Worm (Caenorhabditis elegans) whole organism, mixed stage, embryonic: ENCODE data around the gene C27B7.5.

Experiments
- M03D4.4 ChIP-seq: sonication (generic microtip); optimal IDR thresholded peaks from 2 replicates; lab custom pipeline; 2017; ENCODE audit warnings: mild to moderate bottlenecking, missing genetic modification characterization, missing compliant biosample characterization
- blmp-1 ChIP-seq: fragments of 150-350 bp; optimal IDR thresholded peaks from 2 replicates; lab custom pipeline; 2014; ENCODE audit warnings: missing biosample characterization, missing genetic modification characterization
- ceh-39 ChIP-seq: fragments of 150-350 bp; optimal IDR thresholded peaks from 2 replicates; lab custom pipeline; 2014; ENCODE audit warnings: missing biosample characterization, missing genetic modification characterization
- ceh-43 ChIP-seq: fragments of 200-800 bp; sonication (Bioruptor generic); optimal IDR thresholded peaks from 2 replicates; lab custom pipeline; 2018; ENCODE audit warnings: mild to moderate bottlenecking, missing genetic modification characterization, moderate library complexity, missing compliant biosample characterization
- ceh-83 ChIP-seq: fragments of 200-800 bp; sonication (Bioruptor generic); optimal IDR thresholded peaks from 2 replicates; lab custom pipeline; 2018; ENCODE audit warnings: mild to moderate bottlenecking, missing genetic modification characterization, missing compliant biosample characterization
- ces-1 ChIP-seq: fragments of 150-350 bp; optimal IDR thresholded peaks from 2 replicates; lab custom pipeline; 2014; ENCODE audit warnings: missing biosample characterization, missing genetic modification reagents, missing genetic modification characterization
- drap-1 ChIP-seq: fragments of 200-800 bp; sonication (Bioruptor generic); optimal IDR thresholded peaks from 3 replicates; lab custom pipeline; 2018; ENCODE audit warnings: mild to moderate bottlenecking, missing genetic modification characterization, missing compliant biosample characterization
- elt-3 ChIP-seq: fragments of 150-350 bp; optimal IDR thresholded peaks from 2 replicates; lab custom pipeline; 2014; ENCODE audit warnings: missing biosample characterization, missing genetic modification characterization
- flh-1 ChIP-seq: fragments of 200-800 bp; sonication (Bioruptor generic); optimal IDR thresholded peaks from 2 replicates; lab custom pipeline; 2018; ENCODE audit warnings: mild to moderate bottlenecking, missing genetic modification characterization, moderate library complexity, missing compliant biosample characterization
- ham-2 ChIP-seq: fragments of 200-800 bp; sonication (Bioruptor generic); optimal IDR thresholded peaks from 2 replicates; lab custom pipeline; 2018; ENCODE audit warnings: mild to moderate bottlenecking, missing genetic modification characterization, missing compliant biosample characterization
- hlh-1 ChIP-seq: fragments of 150-350 bp; optimal IDR thresholded peaks from 2 replicates; lab custom pipeline; 2014; ENCODE audit warnings: missing biosample characterization, missing genetic modification reagents, missing genetic modification characterization
- lin-32 ChIP-seq: fragments of 200-800 bp; sonication (Bioruptor generic); optimal IDR thresholded peaks from 2 replicates; lab custom pipeline; 2018; ENCODE audit warnings: mild to moderate bottlenecking, missing genetic modification characterization, missing compliant biosample characterization
- lsy-2 ChIP-seq: fragments of 150-350 bp; optimal IDR thresholded peaks from 2 replicates; lab custom pipeline; 2014; ENCODE audit warnings: missing biosample characterization, missing genetic modification characterization
- mab-5 ChIP-seq: fragments of 150-350 bp; optimal IDR thresholded peaks from 2 replicates; lab custom pipeline; 2014; ENCODE audit warnings: missing biosample characterization, missing genetic modification characterization
- mep-1 ChIP-seq: fragments of 150-350 bp; optimal IDR thresholded peaks from 2 replicates; lab custom pipeline; 2017; ENCODE audit warnings: missing biosample characterization, missing genetic modification reagents, missing genetic modification characterization, inconsistent platforms
- mls-2 ChIP-seq: sonication (generic microtip); optimal IDR thresholded peaks from 2 replicates; lab custom pipeline; 2016; ENCODE audit warnings: mild to moderate bottlenecking, missing genetic modification characterization, moderate library complexity, missing compliant biosample characterization
- nhr-2 ChIP-seq: fragments of 150-350 bp; optimal IDR thresholded peaks from 2 replicates; lab custom pipeline; 2014; ENCODE audit warnings: missing biosample characterization, missing genetic modification characterization
- nhr-237 ChIP-seq: fragments of 150-350 bp; optimal IDR thresholded peaks from 2 replicates; lab custom pipeline; 2014; ENCODE audit warnings: missing biosample characterization, missing genetic modification characterization
- nhr-28 ChIP-seq: fragments of 150-350 bp; optimal IDR thresholded peaks from 2 replicates; lab custom pipeline; 2014; ENCODE audit warnings: missing biosample characterization, missing genetic modification characterization
- nhr-76 ChIP-seq: sonication (generic microtip); optimal IDR thresholded peaks from 2 replicates; lab custom pipeline; 2017; ENCODE audit warnings: missing biosample characterization, missing genetic modification characterization
- pha-4 ChIP-seq: fragments of 150-350 bp; optimal IDR thresholded peaks from 2 replicates; lab custom pipeline; 2018; ENCODE audit warnings: missing biosample characterization, missing genetic modification reagents, missing genetic modification characterization
- sem-2 ChIP-seq: fragments of 200-800 bp; sonication (Bioruptor generic); optimal IDR thresholded peaks from 2 replicates; lab custom pipeline; 2018; ENCODE audit warnings: mild to moderate bottlenecking, missing genetic modification characterization, missing compliant biosample characterization
- tbx-8 ChIP-seq: fragments of 200-800 bp; sonication (Bioruptor generic); optimal IDR thresholded peaks from 2 replicates; lab custom pipeline; 2018; ENCODE audit warnings: mild to moderate bottlenecking, missing genetic modification characterization, moderate library complexity, missing compliant biosample characterization
- unc-120 ChIP-seq: sonication (generic microtip); optimal IDR thresholded peaks from 2 replicates; lab custom pipeline; 2017; ENCODE audit warnings: missing genetic modification characterization, missing compliant biosample characterization; ENCODE audit not compliant: poor library complexity, severe bottlenecking
- unc-39 ChIP-seq: fragments of 150-350 bp; optimal IDR thresholded peaks from 2 replicates; lab custom pipeline; 2014; ENCODE audit warnings: missing biosample characterization, missing genetic modification characterization
- unc-62 ChIP-seq: fragments of 150-350 bp; optimal IDR thresholded peaks from 2 replicates; lab custom pipeline; 2014; ENCODE audit warnings: missing biosample characterization, missing genetic modification reagents, missing genetic modification characterization
- zip-8 ChIP-seq: fragments of 150-350 bp; optimal IDR thresholded peaks from 2 replicates; lab custom pipeline; 2014; ENCODE audit warnings: missing biosample characterization, missing genetic modification characterization
- ztf-11 ChIP-seq: fragments of 150-350 bp; optimal IDR thresholded peaks from 2 replicates; lab custom pipeline; 2014; ENCODE audit warnings: missing biosample characterization, missing genetic modification characterization

Gene C27B7.5

DNA sequence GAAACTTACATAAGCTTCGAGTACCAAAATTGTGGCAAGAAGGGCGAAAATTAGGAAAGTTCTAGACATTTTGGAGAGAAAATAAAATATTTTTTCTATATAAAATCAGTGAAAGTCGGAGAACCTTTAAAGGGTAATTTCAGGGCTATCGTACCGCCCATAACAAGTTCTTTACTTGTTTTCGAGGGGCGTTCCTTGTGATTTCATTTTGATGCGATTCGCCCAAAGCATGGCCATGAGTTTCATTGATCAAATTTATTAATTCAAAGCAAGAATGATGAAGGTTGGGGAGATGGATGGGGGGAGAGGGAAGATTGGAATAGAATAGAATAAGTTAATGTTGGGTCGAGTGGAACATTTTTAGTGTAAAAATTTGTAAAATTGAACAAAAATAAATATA lies 14.6 kb downstream of the C27B7.5 start, which contains the start of gene C27B7.9:
Gene C27B7.9, minus strand, starts transcription at position 101 of the 400 bp plus-strand sequence.
- TF ChIP-seq ces-1 (no peak), nhr-28 (tag; lab: Kevin White, UChicago) (no peak), ham-2 (no peak), ceh-83 (GFP tag; lab: Kevin White, UChicago) (no peak)

DNA sequence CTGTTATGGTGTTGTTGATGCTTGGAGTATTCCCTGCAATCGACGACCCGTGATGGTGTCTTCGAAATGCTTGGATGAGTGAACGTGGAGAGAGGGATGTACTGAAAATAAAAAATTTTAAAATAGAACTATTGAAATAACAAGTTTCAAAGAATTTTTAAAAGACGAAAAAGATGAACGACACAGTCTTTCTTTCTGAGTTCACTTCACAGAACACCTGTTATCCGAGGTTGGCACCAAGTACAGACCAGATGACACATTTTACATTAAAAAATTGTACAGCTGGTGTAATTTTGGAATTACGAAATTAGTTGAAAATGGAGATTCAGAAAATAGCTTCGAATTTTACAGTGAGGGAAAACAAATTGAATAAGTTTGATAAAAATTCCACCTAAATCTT lies 17.3 kb downstream of the C27B7.5 start, which contains the start of gene rap-1:
Gene rap-1, minus strand, starts transcription at position 101 of the 400 bp plus-strand sequence.
- TF ChIP-seq ztf-11 (tag; lab: Kevin White, UChicago): no peak
- TF ChIP-seq ces-1: no peak
- TF ChIP-seq nhr-237: no peak
- no peak for TF ChIP-seq nhr-28 (tag; lab: Kevin White, UChicago)
- TF ChIP-seq ceh-83 (GFP tag; lab: Kevin White, UChicago): no peak
- TF ChIP-seq tbx-8: no peak
- TF ChIP-seq sem-2 (GFP tag; lab: Kevin White, UChicago): no peak
- no peak for TF ChIP-seq blmp-1 (tag; lab: Kevin White, UChicago)
- TF ChIP-seq drap-1: no peak
- no peak for TF ChIP-seq lin-32 (GFP tag; lab: Kevin White, UChicago)
- TF ChIP-seq M03D4.4: no peak
- no peak for TF ChIP-seq ceh-43 (GFP tag; lab: Kevin White, UChicago)
- no peak for TF ChIP-seq nhr-76 (tag; lab: Kevin White, UChicago)
- TF ChIP-seq unc-120: no peak
- TF ChIP-seq unc-39 (tag; lab: Kevin White, UChicago): no peak
- TF ChIP-seq lsy-2 (tag; lab: Kevin White, UChicago): no peak
- no peak for TF ChIP-seq unc-62 (GFP tag; lab: Kevin White, UChicago)
- no peak for TF ChIP-seq nhr-2 (tag; lab: Kevin White, UChicago)
- no peak for TF ChIP-seq zip-8 (tag; lab: Kevin White, UChicago)

- TF ChIP-seq ztf-11 (tag; lab: Kevin White, UChicago) (no peak), lsy-2 (tag; lab: Kevin White, UChicago) (no peak), unc-120 (peak; percentile 40), ces-1 (peak; percentile 74), unc-39 (tag; lab: Kevin White, UChicago) (no peak), nhr-2 (tag; lab: Kevin White, UChicago) (no peak), flh-1 (GFP tag; lab: Kevin White, UChicago) (no peak)
Measured at ce11 chrIV:8920284-8920806, 18.9 kb downstream of the C27B7.5 start.

ce11 chrIV:8921166-8921565 lies 19.7 kb downstream of the C27B7.5 start:
- TF ChIP-seq drap-1: no peak
- TF ChIP-seq ces-1: peak; percentile 77
- TF ChIP-seq nhr-28 (tag; lab: Kevin White, UChicago): no peak
- TF ChIP-seq unc-120: no peak
- no peak for TF ChIP-seq lsy-2 (tag; lab: Kevin White, UChicago)
- TF ChIP-seq mab-5 (tag; lab: Kevin White, UChicago): no peak
- TF ChIP-seq ceh-83 (GFP tag; lab: Kevin White, UChicago): no peak
- no peak for TF ChIP-seq unc-62 (GFP tag; lab: Kevin White, UChicago)
- peak; percentile 22 for TF ChIP-seq mls-2 (tag; lab: Kevin White, UChicago)
- no peak for TF ChIP-seq hlh-1 (tag; lab: Kevin White, UChicago)

DNA sequence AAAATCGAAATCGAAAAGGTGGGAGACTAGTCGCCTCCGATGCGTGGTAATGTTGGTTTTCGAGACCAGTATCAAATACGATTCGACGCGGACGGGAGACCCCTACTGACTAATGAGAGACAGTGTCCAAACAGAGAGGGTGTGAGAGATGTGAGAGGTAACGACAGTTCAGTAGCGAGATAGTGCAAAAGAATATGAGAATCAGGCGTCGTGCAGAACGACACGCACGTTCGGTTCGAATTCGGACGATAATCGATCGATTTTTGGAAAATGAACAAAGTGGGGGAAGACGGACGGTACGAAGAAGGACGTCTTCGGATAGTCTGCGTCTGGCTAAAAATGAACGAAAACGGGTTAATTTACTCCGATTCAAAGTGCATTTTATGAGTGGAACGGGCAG lies 20.5 kb downstream of the C27B7.5 start, which contains the start of gene D1046.16:
Gene D1046.16, plus strand, starts transcription at position 195 of the 400 bp plus-strand sequence.
- TF ChIP-seq tbx-8 (no peak), nhr-2 (tag; lab: Kevin White, UChicago) (peak; percentile 97), ham-2 (peak; percentile 25), ceh-43 (GFP tag; lab: Kevin White, UChicago) (no peak), ceh-39 (tag; lab: Kevin White, UChicago) (peak; percentile 67)

ce11 chrIV:8923381-8923780 lies 21.9 kb downstream of the C27B7.5 start:
- TF ChIP-seq sem-2 (GFP tag; lab: Kevin White, UChicago) (no peak), mep-1 (no peak), pha-4 (tag; lab: Kevin White, UChicago) (no peak), mls-2 (tag; lab: Kevin White, UChicago) (no peak), unc-39 (tag; lab: Kevin White, UChicago) (no peak), elt-3 (tag; lab: Kevin White, UChicago) (no peak)
